Fruit fly (Drosophila melanogaster): ENCODE measurements around the gene SF2.

SF2 gene

DNA sequence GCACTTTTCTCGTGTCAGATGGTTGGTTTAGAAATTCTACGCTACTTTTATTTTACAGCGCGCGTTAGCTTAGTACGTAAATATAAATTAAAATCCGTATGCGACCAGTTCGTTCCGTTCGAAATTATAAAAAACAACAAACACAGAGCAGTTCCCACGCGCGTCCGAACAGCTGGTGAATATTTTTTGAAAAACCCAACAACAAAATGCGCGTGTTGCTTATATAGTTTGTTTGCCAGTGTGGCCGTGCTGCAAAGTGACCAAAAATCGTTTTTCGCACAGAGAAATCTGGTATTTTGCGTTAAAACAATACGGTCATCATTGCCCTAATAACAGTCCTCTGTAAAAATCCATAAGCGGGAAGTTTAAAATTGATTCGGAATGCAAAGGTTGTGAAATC, 3.4 kb downstream of the SF2 start (continued):
- no peak for TF ChIP-seq zfh1 (GFP tag; IDR thresholded peaks at IDR 0.05)
- no peak for TF ChIP-seq CG10654 (GFP tag; optimal IDR thresholded peaks at IDR 0.05)
- peak; percentile 51 for TF ChIP-seq Sry-δ (GFP tag; optimal IDR thresholded peaks at IDR 0.05)
- TF ChIP-seq CG42726 (GFP tag; IDR thresholded peaks at IDR 0.05; ENCODE audit: partially characterized antibody) = peak; percentile 59; the same call in 1 of the 2 replicates
- no peak for TF ChIP-seq pum (GFP tag; optimal IDR thresholded peaks at IDR 0.05)
- peak; percentile 77 for TF ChIP-seq CG15514 (GFP tag; optimal IDR thresholded peaks at IDR 0.05)
- no peak for TF ChIP-seq CG15479 (GFP tag; optimal IDR thresholded peaks at IDR 0.05)
- TF ChIP-seq bbx (GFP tag; IDR thresholded peaks at IDR 0.05; ENCODE audit: partially characterized antibody) = peak; percentile 52; the same call in 1 of the 2 replicates
- peak; percentile 50 for TF ChIP-seq nom (GFP tag; optimal IDR thresholded peaks at IDR 0.05)
- no peak for TF ChIP-seq sob (GFP tag; IDR thresholded peaks at IDR 0.05)
- peak; percentile 49; the same call in 2 of the 3 replicates for TF ChIP-seq Opbp (GFP tag; IDR thresholded peaks at IDR 0.05; ENCODE audit: partially characterized antibody)
- TF ChIP-seq CG11398 (GFP tag; optimal IDR thresholded peaks at IDR 0.05) = no peak
- TF ChIP-seq Hmr (GFP tag; optimal IDR thresholded peaks at IDR 0.05) = peak; percentile 16
- no peak for TF ChIP-seq Sox102F (GFP tag; optimal IDR thresholded peaks at IDR 0.05)
- peak; percentile 41 for TF ChIP-seq unc-4 (GFP tag; IDR thresholded peaks at IDR 0.05; ENCODE audit: partially characterized antibody)
- TF ChIP-seq org-1 (GFP tag; optimal IDR thresholded peaks at IDR 0.05) = no peak
- no peak for TF ChIP-seq MTF-1 (GFP tag; optimal IDR thresholded peaks at IDR 0.05; ENCODE audit: borderline replicate concordance)
- TF ChIP-seq CG15011 (GFP tag; optimal IDR thresholded peaks at IDR 0.05) = no peak
- TF ChIP-seq CG4820 (GFP tag; optimal IDR thresholded peaks at IDR 0.05) = no peak
- TF ChIP-seq cato (GFP tag; optimal IDR thresholded peaks at IDR 0.05; ENCODE audit: borderline replicate concordance) = no peak
- no peak for TF ChIP-seq cwo (GFP tag; optimal IDR thresholded peaks at IDR 0.05)
- peak; percentile 38; the same call in 1 of the 2 replicates for TF ChIP-seq Nf-YA (GFP tag; IDR thresholded peaks at IDR 0.05)
- TF ChIP-seq crp (GFP tag; optimal IDR thresholded peaks at IDR 0.05) = peak in 1 of 2 experiments; percentile 81
- no peak for TF ChIP-seq slbo (GFP tag; IDR thresholded peaks at IDR 0.05)
- no peak for TF ChIP-seq CG31441 (GFP tag; IDR thresholded peaks at IDR 0.05)
- TF ChIP-seq CG33213 (GFP tag; optimal IDR thresholded peaks at IDR 0.05) = peak; percentile 29
- peak; percentile 76 for TF ChIP-seq Aef1 (GFP tag; IDR thresholded peaks at IDR 0.05)
- peak; percentile 12 for TF ChIP-seq CG10147 (GFP tag; optimal IDR thresholded peaks at IDR 0.05)
- TF ChIP-seq B-H2 (GFP tag; optimal IDR thresholded peaks at IDR 0.05) = peak; percentile 23
- TF ChIP-seq CG12942 (GFP tag; optimal IDR thresholded peaks at IDR 0.05) = no peak
- TF ChIP-seq Spps (tag; optimal IDR thresholded peaks at IDR 0.05) = no peak
- peak; percentile 54 for TF ChIP-seq Myb (GFP tag; optimal IDR thresholded peaks at IDR 0.05)
- TF ChIP-seq CG14860 (GFP tag; IDR thresholded peaks at IDR 0.05; ENCODE audit: partially characterized antibody) = peak; percentile 38
- no peak for TF ChIP-seq CG3847 (GFP tag; IDR thresholded peaks at IDR 0.05)
- 0 out of 2 replicates have a peak, but pooled peaks have one; percentile 35 for TF ChIP-seq Scr (GFP tag; IDR thresholded peaks at IDR 0.05; ENCODE audit: partially characterized antibody)
- peak; percentile 49 for TF ChIP-seq amos (GFP tag; IDR thresholded peaks at IDR 0.05; ENCODE audit: partially characterized antibody)
- no peak for TF ChIP-seq lab (GFP tag; optimal IDR thresholded peaks at IDR 0.05)
- TF ChIP-seq tap (tag; optimal IDR thresholded peaks at IDR 0.05) = peak; percentile 9
- 0 out of 2 replicates have a peak, but pooled peaks have one; percentile 18 for TF ChIP-seq onecut (GFP tag; IDR thresholded peaks at IDR 0.05)

DNA sequence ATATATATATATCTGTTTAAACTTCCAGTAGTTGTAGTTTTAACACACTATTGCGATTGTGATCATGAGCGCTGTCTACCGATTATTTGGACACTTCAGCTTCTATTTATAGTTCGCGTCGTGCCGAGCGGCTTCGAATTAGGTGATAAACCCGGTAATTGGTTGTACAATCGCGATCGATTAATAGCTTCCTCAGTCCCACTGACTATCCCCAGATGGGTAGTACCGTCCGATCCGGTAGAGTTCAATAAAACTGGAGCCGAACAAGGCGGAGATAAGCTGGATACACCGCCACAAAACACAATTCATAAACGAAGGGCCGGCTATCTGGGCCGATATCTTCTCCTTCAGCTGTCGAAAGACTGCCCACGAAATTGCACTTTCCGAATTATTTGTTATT, 3.9 kb downstream of the SF2 start:
- TF ChIP-seq Pdp1 (GFP tag; optimal IDR thresholded peaks at IDR 0.05) = peak in 1 of 2 experiments; percentile 20
- TF ChIP-seq Awh (GFP tag; IDR thresholded peaks at IDR 0.05) = no peak
- no peak for TF ChIP-seq Aef1 (GFP tag; IDR thresholded peaks at IDR 0.05)
- TF ChIP-seq sens (GFP tag) = peak; percentile 41
- no peak for TF ChIP-seq chif (GFP tag; optimal IDR thresholded peaks at IDR 0.05)
- no peak for TF ChIP-seq Sox100B (GFP tag; optimal IDR thresholded peaks at IDR 0.05)
- TF ChIP-seq CG7928 (GFP tag; optimal IDR thresholded peaks at IDR 0.05) = no peak
- peak; percentile 58 for TF ChIP-seq grn (GFP tag; optimal IDR thresholded peaks at IDR 0.05)
- TF ChIP-seq exex (tag; optimal IDR thresholded peaks at IDR 0.05) = peak; percentile 86
- TF ChIP-seq CG13894 (tag; optimal IDR thresholded peaks at IDR 0.05) = peak; percentile 63
